Fruit fly (Drosophila melanogaster) whole organism, embryonic: ENCODE measurements around the gene CG17982.
A peak's percentile ranks its signal among the peaks of the same experiment; 100 is the strongest.

Experiments
- Abd-B ChIP-seq: fragments of 200-800 bp; sonication (Bioruptor generic); optimal IDR thresholded peaks from 2 replicates; lab custom pipeline; 2018; ENCODE audit warnings: missing biosample characterization, mild to moderate bottlenecking, missing genetic modification characterization, moderate library complexity
- Adf1 ChIP-seq: fragments of 200-800 bp; sonication (Bioruptor generic); IDR thresholded peaks from 2 replicates; pipeline ENCODE4 v1.3.6; 2022; ENCODE audit warnings: missing biosample characterization, missing genetic modification characterization
- CG1024 ChIP-seq: fragments of 200-800 bp; sonication (Bioruptor generic); IDR thresholded peaks from 2 replicates; pipeline ENCODE4 v1.3.6; 2022; ENCODE audit warnings: missing biosample characterization, missing genetic modification characterization
- CG11723 ChIP-seq: fragments of 200-800 bp; sonication (Bioruptor generic); optimal IDR thresholded peaks from 2 replicates; lab custom pipeline; 2017; ENCODE audit warnings: missing biosample characterization, mild to moderate bottlenecking, missing genetic modification characterization
- CG14710 ChIP-seq: fragments of 200-800 bp; sonication (Bioruptor generic); optimal IDR thresholded peaks from 3 replicates; lab custom pipeline; 2019; ENCODE audit warnings: missing biosample characterization, mild to moderate bottlenecking, missing genetic modification characterization, moderate library complexity
- CG15269 ChIP-seq: fragments of 200-800 bp; sonication (Bioruptor generic); optimal IDR thresholded peaks from 2 replicates; lab custom pipeline; 2018; ENCODE audit warnings: missing biosample characterization, mild to moderate bottlenecking, missing genetic modification characterization, moderate library complexity
- CG16863 ChIP-seq: fragments of 200-800 bp; sonication (Bioruptor generic); optimal IDR thresholded peaks from 3 replicates; lab custom pipeline; 2016; ENCODE audit warnings: missing biosample characterization, missing genetic modification characterization
- CG18619 ChIP-seq: fragments of 200-800 bp; sonication (Bioruptor generic); optimal IDR thresholded peaks from 3 replicates; lab custom pipeline; 2017; ENCODE audit warnings: missing biosample characterization, mild to moderate bottlenecking, missing genetic modification characterization
- CG2875 ChIP-seq: fragments of 200-800 bp; sonication (Bioruptor generic); optimal IDR thresholded peaks from 2 replicates; lab custom pipeline; 2017; ENCODE audit warnings: missing biosample characterization, mild to moderate bottlenecking, missing genetic modification characterization, missing genetic modification reagents
- CG32772 ChIP-seq: fragments of 200-800 bp; sonication (Bioruptor generic); IDR thresholded peaks from 2 replicates; pipeline ENCODE4 v1.3.6; 2022; ENCODE audit warnings: missing biosample characterization, missing genetic modification characterization
- CG3847 ChIP-seq: fragments of 200-800 bp; sonication (Bioruptor generic); IDR thresholded peaks from 2 replicates; pipeline ENCODE4 v1.3.6; 2022; ENCODE audit warnings: missing biosample characterization, missing genetic modification characterization
- CG4730 ChIP-seq: fragments of 200-800 bp; sonication (Bioruptor generic); IDR thresholded peaks from 2 replicates; pipeline ENCODE4 v1.3.6; 2022; ENCODE audit warnings: missing biosample characterization, missing genetic modification characterization
- CG5180 ChIP-seq: fragments of 200-800 bp; sonication (Bioruptor generic); optimal IDR thresholded peaks from 3 replicates; lab custom pipeline; 2017; ENCODE audit warnings: missing biosample characterization, missing genetic modification characterization, mild to moderate bottlenecking, moderate library complexity, missing genetic modification reagents
- CG7963 ChIP-seq: fragments of 200-800 bp; sonication (Bioruptor generic); IDR thresholded peaks from 3 replicates; pipeline ENCODE4 v1.3.6; 2022; ENCODE audit warnings: missing biosample characterization, missing genetic modification characterization; ENCODE audit not compliant: partially characterized antibody
- CG8944 ChIP-seq: fragments of 200-800 bp; sonication (Bioruptor generic); optimal IDR thresholded peaks from 3 replicates; lab custom pipeline; 2016; ENCODE audit warnings: missing biosample characterization, missing genetic modification characterization
- CG9932 ChIP-seq: fragments of 200-800 bp; sonication (Bioruptor generic); IDR thresholded peaks from 2 replicates; pipeline ENCODE4 v1.3.6; 2022; ENCODE audit warnings: missing biosample characterization, missing genetic modification characterization
- E2f1 ChIP-seq: fragments of 200-800 bp; sonication (Bioruptor generic); IDR thresholded peaks from 2 replicates; pipeline ENCODE4 v1.3.6; 2022; ENCODE audit warnings: missing biosample characterization, missing genetic modification characterization
- HLH54F ChIP-seq: fragments of 200-800 bp; sonication (Bioruptor generic); optimal IDR thresholded peaks from 3 replicates; lab custom pipeline; 2016; ENCODE audit warnings: missing biosample characterization, missing genetic modification characterization
- Hsf ChIP-seq: fragments of 200-800 bp; sonication (Bioruptor generic); optimal IDR thresholded peaks from 3 replicates; lab custom pipeline; 2016; ENCODE audit warnings: missing biosample characterization, missing genetic modification characterization
- MBD-R2 ChIP-seq: fragments of 200-800 bp; sonication (Bioruptor generic); IDR thresholded peaks from 2 replicates; pipeline ENCODE4 v1.3.6; 2022; ENCODE audit warnings: missing biosample characterization, missing genetic modification characterization
- MTF-1 ChIP-seq: fragments of 200-800 bp; sonication (Bioruptor generic); optimal IDR thresholded peaks from 2 replicates; lab custom pipeline; 2018; ENCODE audit warnings: missing biosample characterization, mild to moderate bottlenecking, missing genetic modification characterization, borderline replicate concordance
- Mes4 ChIP-seq: fragments of 200-800 bp; sonication (Bioruptor generic); optimal IDR thresholded peaks from 2 replicates; lab custom pipeline; 2016; ENCODE audit warnings: missing biosample characterization, missing genetic modification characterization
- Ptx1 ChIP-seq: fragments of 200-800 bp; sonication (Bioruptor generic); IDR thresholded peaks from 2 replicates; pipeline ENCODE4 v1.3.6; 2022; ENCODE audit warnings: missing biosample characterization, missing genetic modification characterization
- Ravus ChIP-seq: fragments of 200-800 bp; sonication (Bioruptor generic); IDR thresholded peaks from 2 replicates; pipeline ENCODE4 v1.3.6; 2022; ENCODE audit warnings: missing biosample characterization, missing genetic modification characterization
- Six4 ChIP-seq: fragments of 200-800 bp; sonication (Bioruptor generic); optimal IDR thresholded peaks from 2 replicates; lab custom pipeline; 2016; ENCODE audit warnings: missing biosample characterization, missing genetic modification characterization
- Sry-δ ChIP-seq: fragments of 200-800 bp; sonication (Bioruptor generic); optimal IDR thresholded peaks from 2 replicates; lab custom pipeline; 2016; ENCODE audit warnings: missing biosample characterization, missing genetic modification characterization
- ash1 ChIP-seq: fragments of 200-800 bp; sonication (Bioruptor generic); optimal IDR thresholded peaks from 2 replicates; lab custom pipeline; 2018; ENCODE audit warnings: missing biosample characterization, mild to moderate bottlenecking, missing genetic modification characterization
- bab2 ChIP-seq: fragments of 200-800 bp; sonication (Bioruptor generic); optimal IDR thresholded peaks from 2 replicates; lab custom pipeline; 2016; ENCODE audit warnings: missing biosample characterization, missing genetic modification characterization
- bbx ChIP-seq: fragments of 200-800 bp; sonication (Bioruptor generic); IDR thresholded peaks from 2 replicates; pipeline ENCODE4 v1.3.6; 2022; ENCODE audit warnings: missing biosample characterization, missing genetic modification characterization; ENCODE audit not compliant: partially characterized antibody
- btn ChIP-seq: fragments of 200-800 bp; sonication (Bioruptor generic); optimal IDR thresholded peaks from 2 replicates; lab custom pipeline; 2016; ENCODE audit warnings: missing biosample characterization, missing genetic modification characterization
- cad ChIP-seq: fragments of >200 bp; optimal IDR thresholded peaks from 2 replicates; lab custom pipeline; 2017; ENCODE audit warnings: missing biosample characterization, missing genetic modification characterization
- caup ChIP-seq: fragments of 200-800 bp; sonication (Bioruptor generic); optimal IDR thresholded peaks from 3 replicates; lab custom pipeline; 2017; ENCODE audit warnings: missing biosample characterization, mild to moderate bottlenecking, missing genetic modification characterization, moderate library complexity; ENCODE audit not compliant: severe bottlenecking
- chn ChIP-seq: fragments of 200-800 bp; sonication (Bioruptor generic); optimal IDR thresholded peaks from 2 replicates; lab custom pipeline; 2016; ENCODE audit warnings: missing biosample characterization, missing genetic modification characterization
- esg ChIP-seq: fragments of 200-800 bp; sonication (Bioruptor generic); conservative IDR thresholded peaks from 2 replicates; pipeline ENCODE4 v1.3.6; 2022; ENCODE audit warnings: missing biosample characterization, missing genetic modification characterization
- fd3F ChIP-seq: fragments of 200-800 bp; sonication (Bioruptor generic); optimal IDR thresholded peaks from 2 replicates; lab custom pipeline; 2018; ENCODE audit warnings: missing biosample characterization, mild to moderate bottlenecking, missing genetic modification characterization, moderate library complexity
- gfzf ChIP-seq: fragments of 200-800 bp; sonication (Bioruptor generic); optimal IDR thresholded peaks from 2 replicates; lab custom pipeline; 2016; ENCODE audit warnings: missing biosample characterization, mild to moderate bottlenecking, missing genetic modification characterization, moderate library complexity
- hth ChIP-seq: fragments of >200 bp; optimal IDR thresholded peaks from 2 replicates; lab custom pipeline; 2017; ENCODE audit warnings: inconsistent platforms
- jigr1 ChIP-seq: fragments of 200-800 bp; sonication (Bioruptor generic); IDR thresholded peaks from 3 replicates; pipeline ENCODE4 v1.3.6; 2022; ENCODE audit warnings: missing biosample characterization, missing genetic modification characterization
- maf-S ChIP-seq: fragments of 200-800 bp; sonication (Bioruptor generic); optimal IDR thresholded peaks from 2 replicates; lab custom pipeline; 2016; ENCODE audit warnings: missing biosample characterization, missing genetic modification characterization
- mld ChIP-seq: fragments of 200-800 bp; sonication (Bioruptor generic); IDR thresholded peaks from 3 replicates; pipeline ENCODE4 v1.3.6; 2022; ENCODE audit warnings: missing biosample characterization, missing genetic modification characterization; ENCODE audit not compliant: partially characterized antibody
- oc ChIP-seq: fragments of 200-800 bp; sonication (Bioruptor generic); optimal IDR thresholded peaks from 2 replicates; lab custom pipeline; 2018; ENCODE audit warnings: missing biosample characterization, mild to moderate bottlenecking, missing genetic modification characterization, moderate library complexity
- pzg ChIP-seq: fragments of 200-800 bp; sonication (Bioruptor generic); optimal IDR thresholded peaks from 3 replicates; lab custom pipeline; 2018; ENCODE audit warnings: missing biosample characterization, mild to moderate bottlenecking, missing genetic modification characterization, moderate library complexity
- seq ChIP-seq: fragments of 200-800 bp; sonication (Bioruptor generic); IDR thresholded peaks from 2 replicates; pipeline ENCODE4 v1.3.6; 2022; ENCODE audit warnings: missing biosample characterization, missing genetic modification characterization
- slp2 ChIP-seq: fragments of 200-800 bp; sonication (Bioruptor generic); optimal IDR thresholded peaks from 2 replicates; lab custom pipeline; 2016; ENCODE audit warnings: missing biosample characterization, missing genetic modification characterization
- so ChIP-seq: fragments of 200-800 bp; sonication (Bioruptor generic); IDR thresholded peaks from 3 replicates; pipeline ENCODE4 v1.3.6; 2022; ENCODE audit warnings: missing biosample characterization, missing genetic modification characterization
- sob ChIP-seq: fragments of 200-800 bp; sonication (Bioruptor generic); IDR thresholded peaks from 2 replicates; pipeline ENCODE4 v1.3.6; 2022; ENCODE audit warnings: missing biosample characterization, missing genetic modification characterization
- stc ChIP-seq: fragments of 200-800 bp; sonication (Bioruptor generic); IDR thresholded peaks from 2 replicates; pipeline ENCODE4 v1.3.6; 2022; ENCODE audit warnings: missing biosample characterization, missing genetic modification characterization
- tin ChIP-seq: fragments of 200-800 bp; sonication (Bioruptor generic); optimal IDR thresholded peaks from 3 replicates; lab custom pipeline; 2016; ENCODE audit warnings: missing biosample characterization, missing genetic modification characterization
- tio ChIP-seq: fragments of 200-800 bp; sonication (Bioruptor generic); optimal IDR thresholded peaks from 2 replicates; lab custom pipeline; 2017; ENCODE audit warnings: missing biosample characterization, missing genetic modification characterization, inconsistent platforms
- usp ChIP-seq: fragments of >200 bp; optimal IDR thresholded peaks from 2 replicates; lab custom pipeline; 2017; ENCODE audit warnings: missing biosample characterization, missing genetic modification characterization
- wdn ChIP-seq: fragments of 200-800 bp; sonication (Bioruptor generic); IDR thresholded peaks from 2 replicates; pipeline ENCODE4 v1.3.6; 2022; ENCODE audit warnings: missing biosample characterization, missing genetic modification characterization

The CG17982 gene

DNA sequence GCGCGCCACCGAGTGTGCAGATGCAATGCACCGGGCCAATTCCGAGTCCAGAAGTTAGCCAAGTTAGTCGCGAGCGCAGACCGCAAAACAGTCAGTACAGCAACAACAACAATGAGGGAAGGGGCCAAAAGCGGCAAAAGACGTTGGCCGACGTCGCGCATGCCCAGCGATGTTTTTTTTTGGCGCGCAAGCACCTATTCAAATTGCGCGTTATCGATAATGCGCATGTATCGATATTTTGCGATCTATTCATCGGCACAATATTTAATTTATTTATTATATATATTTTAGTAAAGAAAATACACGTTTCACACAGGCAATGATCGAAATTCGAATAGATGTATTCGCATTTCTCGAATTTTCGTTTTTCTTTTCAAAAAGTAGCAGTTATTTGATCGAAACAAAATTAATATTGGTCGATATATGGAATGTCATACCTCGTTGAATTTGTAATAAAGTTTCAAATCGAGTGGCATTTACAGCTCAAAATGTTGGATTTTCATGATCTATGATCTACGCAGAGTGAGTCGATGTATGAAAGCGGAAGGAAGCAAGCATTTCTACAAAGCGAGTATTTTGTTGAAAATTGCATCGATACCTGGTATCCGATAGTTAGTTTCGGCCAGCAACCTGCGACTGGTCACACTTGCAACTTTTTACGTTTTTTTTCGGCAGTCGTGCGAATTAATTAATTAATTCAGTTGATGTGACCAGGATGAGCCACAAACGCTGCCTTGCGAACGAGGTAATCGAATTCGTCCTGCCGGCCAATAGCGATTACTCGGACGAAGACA is 14.2 kb downstream of the CG17982 start, which contains the start of gene CG2116 (continued):
- TF ChIP-seq CG18619 (GFP tag; lab: Kevin White, UChicago): no peak
- TF ChIP-seq Hsf: no peak
- no peak for TF ChIP-seq CG15269 (tag; lab: Kevin White, UChicago)
- no peak for TF ChIP-seq tin (GFP tag; lab: Kevin White, UChicago)
- TF ChIP-seq fd3F: no peak
- no peak for TF ChIP-seq Ravus (GFP tag; lab: Robert Waterston, UW)
- TF ChIP-seq bbx (GFP tag; lab: Robert Waterston, UW): peak; percentile 63
- TF ChIP-seq E2f1: no peak
- TF ChIP-seq slp2: no peak
- no peak for TF ChIP-seq CG32772
- no peak for TF ChIP-seq CG16863 (GFP tag; lab: Kevin White, UChicago)
- TF ChIP-seq pzg (GFP tag; lab: Kevin White, UChicago): peak; percentile 64
- TF ChIP-seq jigr1: no peak
- no peak for TF ChIP-seq Adf1 (GFP tag; lab: Robert Waterston, UW)
- TF ChIP-seq MTF-1 (GFP tag; lab: Kevin White, UChicago): no peak
- TF ChIP-seq CG14710 (tag; lab: Kevin White, UChicago): peak; percentile 61
- no peak for TF ChIP-seq CG11723 (GFP tag; lab: Kevin White, UChicago)
- TF ChIP-seq CG1024 (GFP tag; lab: Robert Waterston, UW): no peak
- TF ChIP-seq esg (GFP tag; lab: Robert Waterston, UW): no peak
- no peak; the same call in 2 of the 3 replicates for TF ChIP-seq mld (GFP tag; lab: Robert Waterston, UW)
- TF ChIP-seq Mes4 (GFP tag; lab: Kevin White, UChicago): no peak
- no peak for TF ChIP-seq hth (lab: Kevin White, UChicago)
- TF ChIP-seq MBD-R2 (GFP tag; lab: Robert Waterston, UW): peak; percentile 47
- TF ChIP-seq so (GFP tag; lab: Robert Waterston, UW): no peak
- TF ChIP-seq usp (GFP tag; lab: Kevin White, UChicago): no peak
- no peak for TF ChIP-seq Six4
- TF ChIP-seq ash1 (GFP tag; lab: Kevin White, UChicago): no peak
- no peak for TF ChIP-seq oc (tag; lab: Kevin White, UChicago)
- TF ChIP-seq CG7963: peak; percentile 59; the same call in 2 of the 3 replicates
- TF ChIP-seq Sry-δ (GFP tag; lab: Kevin White, UChicago): peak; percentile 73
- no peak for TF ChIP-seq CG4730 (GFP tag; lab: Robert Waterston, UW)
- TF ChIP-seq CG5180 (GFP tag; lab: Kevin White, UChicago): no peak
- no peak for TF ChIP-seq wdn (GFP tag; lab: Robert Waterston, UW)
- no peak for TF ChIP-seq CG3847 (GFP tag; lab: Robert Waterston, UW)
- no peak for TF ChIP-seq caup
- no peak for TF ChIP-seq stc (GFP tag; lab: Robert Waterston, UW)
- no peak for TF ChIP-seq Ptx1 (GFP tag; lab: Robert Waterston, UW)
- TF ChIP-seq CG8944 (GFP tag; lab: Kevin White, UChicago): no peak
- TF ChIP-seq maf-S (GFP tag; lab: Kevin White, UChicago): no peak
- TF ChIP-seq HLH54F: no peak
- no peak for TF ChIP-seq cad (GFP tag; lab: Kevin White, UChicago)
- peak; percentile 80 for TF ChIP-seq gfzf (GFP tag; lab: Kevin White, UChicago)
- no peak for TF ChIP-seq seq (GFP tag; lab: Robert Waterston, UW)
- peak; percentile 6 for TF ChIP-seq Abd-B (GFP tag; lab: Kevin White, UChicago)
- no peak for TF ChIP-seq CG9932 (GFP tag; lab: Robert Waterston, UW)
- no peak for TF ChIP-seq tio (GFP tag; lab: Kevin White, UChicago)
- TF ChIP-seq btn: no peak
- TF ChIP-seq chn (GFP tag; lab: Kevin White, UChicago): no peak
- TF ChIP-seq sob (GFP tag; lab: Robert Waterston, UW): no peak
- TF ChIP-seq CG2875: no peak
- no peak for TF ChIP-seq bab2 (GFP tag; lab: Kevin White, UChicago)
